Fruit fly (Drosophila melanogaster): ENCODE measurements around the gene CG15357.

Gene CG15357

dm6 chr2L:1923846-1924245, 21.7 kb downstream of the CG15357 start:
- no peak for TF ChIP-seq fd96Ca (GFP tag; IDR thresholded peaks at IDR 0.05)
- TF ChIP-seq Pif1B (GFP tag; optimal IDR thresholded peaks at IDR 0.05), result no peak
- no peak for TF ChIP-seq CG34367 (tag; optimal IDR thresholded peaks at IDR 0.05)
- TF ChIP-seq rn (GFP tag; IDR thresholded peaks at IDR 0.05), result no peak
- no peak for TF ChIP-seq CG13204 (GFP tag; optimal IDR thresholded peaks at IDR 0.05)

dm6 chr2L:1916461-1916860, 29.0 kb downstream of the CG15357 start:
- TF ChIP-seq CG34367 (tag; optimal IDR thresholded peaks at IDR 0.05) (no peak), CG8301 (tag; optimal IDR thresholded peaks at IDR 0.05) (peak; percentile 20), Snoo (tag; optimal IDR thresholded peaks at IDR 0.05) (no peak), Ets98B (GFP tag; IDR thresholded peaks at IDR 0.05) (peak; percentile 92), CG15710 (tag; optimal IDR thresholded peaks at IDR 0.05) (no peak), CG12605 (GFP tag; IDR thresholded peaks at IDR 0.05) (peak; percentile 72), EcR (GFP tag; optimal IDR thresholded peaks at IDR 0.05) (no peak), rn (GFP tag; IDR thresholded peaks at IDR 0.05) (peak; percentile 80), CG4496 (GFP tag; IDR thresholded peaks at IDR 0.05) (peak; percentile 91), gl (tag; optimal IDR thresholded peaks at IDR 0.05) (no peak), Pif1B (GFP tag; optimal IDR thresholded peaks at IDR 0.05) (peak; percentile 1), CG10348 (GFP tag; IDR thresholded peaks at IDR 0.05) (peak; percentile 68; the same call in 1 of the 2 replicates), CG32121 (GFP tag; IDR thresholded peaks at IDR 0.05) (peak; percentile 94), Pif1A (GFP tag; optimal IDR thresholded peaks at IDR 0.05) (no peak), CG17806 (tag; optimal IDR thresholded peaks at IDR 0.05) (no peak), D1 (tag; optimal IDR thresholded peaks at IDR 0.05) (no peak), CG9948 (tag; optimal IDR thresholded peaks at IDR 0.05) (no peak), CG13204 (GFP tag; optimal IDR thresholded peaks at IDR 0.05) (no peak), fd96Ca (GFP tag; IDR thresholded peaks at IDR 0.05) (peak; percentile 84), CG14655 (GFP tag; optimal IDR thresholded peaks at IDR 0.05) (peak; percentile 5), CG8159 (tag; optimal IDR thresholded peaks at IDR 0.05) (no peak)

- TF ChIP-seq D1 (tag; optimal IDR thresholded peaks at IDR 0.05) (no peak), CG34367 (tag; optimal IDR thresholded peaks at IDR 0.05) (no peak), gl (tag; optimal IDR thresholded peaks at IDR 0.05) (no peak), CG8159 (tag; optimal IDR thresholded peaks at IDR 0.05) (no peak), CG8301 (tag; optimal IDR thresholded peaks at IDR 0.05) (no peak), CG10348 (GFP tag; IDR thresholded peaks at IDR 0.05) (no peak), CG4496 (GFP tag; IDR thresholded peaks at IDR 0.05) (no peak), CG32121 (GFP tag; IDR thresholded peaks at IDR 0.05) (no peak)
Measured at dm6 chr2L:1913047-1913760, 32.3 kb downstream of the CG15357 start.

- no peak for TF ChIP-seq D1 (tag; optimal IDR thresholded peaks at IDR 0.05)
- no peak for TF ChIP-seq CG13204 (GFP tag; optimal IDR thresholded peaks at IDR 0.05)
- no peak for TF ChIP-seq Pif1A (GFP tag; optimal IDR thresholded peaks at IDR 0.05)
- TF ChIP-seq CG17806 (tag; optimal IDR thresholded peaks at IDR 0.05), result no peak
- TF ChIP-seq CG4496 (GFP tag; IDR thresholded peaks at IDR 0.05), result no peak
- no peak for TF ChIP-seq rn (GFP tag; IDR thresholded peaks at IDR 0.05)
- no peak for TF ChIP-seq Pif1B (GFP tag; optimal IDR thresholded peaks at IDR 0.05)
- TF ChIP-seq CG15710 (tag; optimal IDR thresholded peaks at IDR 0.05), result no peak
- no peak for TF ChIP-seq EcR (GFP tag; optimal IDR thresholded peaks at IDR 0.05)
- TF ChIP-seq CG8159 (tag; optimal IDR thresholded peaks at IDR 0.05), result no peak
- no peak for TF ChIP-seq CG32121 (GFP tag; IDR thresholded peaks at IDR 0.05)
- no peak for TF ChIP-seq CG10348 (GFP tag; IDR thresholded peaks at IDR 0.05)
- TF ChIP-seq CG14655 (GFP tag; optimal IDR thresholded peaks at IDR 0.05), result no peak
- no peak for TF ChIP-seq CG8301 (tag; optimal IDR thresholded peaks at IDR 0.05)
Measured at dm6 chr2L:1912489-1912888, 33.0 kb downstream of the CG15357 start.

dm6 chr2L:1911316-1911873, 34.1 kb downstream of the CG15357 start:
- TF ChIP-seq CG17806 (tag; optimal IDR thresholded peaks at IDR 0.05), result peak; percentile 12
- no peak for TF ChIP-seq CG15710 (tag; optimal IDR thresholded peaks at IDR 0.05)
- no peak for TF ChIP-seq EcR (GFP tag; optimal IDR thresholded peaks at IDR 0.05)
- no peak for TF ChIP-seq D1 (tag; optimal IDR thresholded peaks at IDR 0.05)
- no peak for TF ChIP-seq CG34367 (tag; optimal IDR thresholded peaks at IDR 0.05)
- TF ChIP-seq CG12605 (GFP tag; IDR thresholded peaks at IDR 0.05), result 0 out of 2 replicates have a peak, but pooled peaks have one; percentile 3
- peak; percentile 14 for TF ChIP-seq Snoo (tag; optimal IDR thresholded peaks at IDR 0.05)
- TF ChIP-seq CG8159 (tag; optimal IDR thresholded peaks at IDR 0.05), result no peak
- peak; percentile 63 for TF ChIP-seq Pif1A (GFP tag; optimal IDR thresholded peaks at IDR 0.05)
- TF ChIP-seq Pif1B (GFP tag; optimal IDR thresholded peaks at IDR 0.05), result peak; percentile 50
- no peak for TF ChIP-seq CG10348 (GFP tag; IDR thresholded peaks at IDR 0.05)
- peak; percentile 70 for TF ChIP-seq CG8301 (tag; optimal IDR thresholded peaks at IDR 0.05)
- TF ChIP-seq rn (GFP tag; IDR thresholded peaks at IDR 0.05), result no peak
- TF ChIP-seq CG4496 (GFP tag; IDR thresholded peaks at IDR 0.05), result peak; percentile 56; the same call in 2 of the 3 replicates
- TF ChIP-seq CG32121 (GFP tag; IDR thresholded peaks at IDR 0.05), result peak; percentile 66
- TF ChIP-seq Ets98B (GFP tag; IDR thresholded peaks at IDR 0.05), result peak; percentile 68
- no peak for TF ChIP-seq CG13204 (GFP tag; optimal IDR thresholded peaks at IDR 0.05)
- TF ChIP-seq CG9948 (tag; optimal IDR thresholded peaks at IDR 0.05), result no peak
- peak; percentile 54 for TF ChIP-seq CG14655 (GFP tag; optimal IDR thresholded peaks at IDR 0.05)
- no peak for TF ChIP-seq gl (tag; optimal IDR thresholded peaks at IDR 0.05)
- TF ChIP-seq fd96Ca (GFP tag; IDR thresholded peaks at IDR 0.05), result peak; percentile 43; the same call in 1 of the 3 replicates

- TF ChIP-seq CG4496 (GFP tag; IDR thresholded peaks at IDR 0.05), result no peak
- no peak for TF ChIP-seq Pif1A (GFP tag; optimal IDR thresholded peaks at IDR 0.05)
- TF ChIP-seq CG14655 (GFP tag; optimal IDR thresholded peaks at IDR 0.05), result no peak
- peak; percentile 4 for TF ChIP-seq EcR (GFP tag; optimal IDR thresholded peaks at IDR 0.05)
- peak; percentile 29; the same call in 1 of the 2 replicates for TF ChIP-seq CG12605 (GFP tag; IDR thresholded peaks at IDR 0.05)
Measured at dm6 chr2L:1909681-1910080, 35.8 kb downstream of the CG15357 start.

Measured in whole organism, pupa.